Worm (Caenorhabditis elegans): ENCODE measurements around the gene F49F1.2.

DNA sequence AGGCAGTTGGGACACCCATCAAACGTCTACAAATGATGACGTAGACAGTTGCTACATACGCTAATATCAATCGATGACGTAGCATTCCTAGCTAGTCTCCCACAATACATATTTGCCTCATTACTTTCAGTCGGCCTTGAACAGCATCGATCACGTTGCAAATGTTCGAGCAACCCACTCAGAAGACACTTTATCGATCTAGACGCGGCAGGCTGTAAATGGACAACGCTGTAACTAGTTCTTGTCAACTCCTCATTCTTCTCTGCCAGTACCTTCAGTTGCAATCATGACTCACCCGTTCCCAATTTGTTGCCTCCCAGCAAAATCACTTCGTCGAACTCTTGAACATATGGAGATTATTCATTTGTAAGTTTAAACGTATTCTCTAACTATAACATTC is 43.7 kb upstream of the F49F1.2 start, which contains the start of gene pqn-75:
- TF ChIP-seq blmp-1 (tag; optimal IDR thresholded peaks at IDR 0.05), result no peak
- no peak for TF ChIP-seq nhr-12 (tag; optimal IDR thresholded peaks at IDR 0.05)
- TF ChIP-seq ztf-11 (tag; optimal IDR thresholded peaks at IDR 0.05), result no peak
- no peak for TF ChIP-seq elt-1 (tag; optimal IDR thresholded peaks at IDR 0.05; ENCODE audit: borderline replicate concordance, insufficient read depth)
- TF ChIP-seq lsy-2 (tag; optimal IDR thresholded peaks at IDR 0.05), result no peak
- no peak for TF ChIP-seq nhr-237 (tag; optimal IDR thresholded peaks at IDR 0.05)
- no peak for TF ChIP-seq nhr-28 (tag; optimal IDR thresholded peaks at IDR 0.05)
- no peak for TF ChIP-seq ces-1 (GFP tag; optimal IDR thresholded peaks at IDR 0.05)
- TF ChIP-seq zip-8 (tag; optimal IDR thresholded peaks at IDR 0.05), result no peak
- TF ChIP-seq nhr-76 (tag; optimal IDR thresholded peaks at IDR 0.05), result no peak
- TF ChIP-seq unc-62 (GFP tag; optimal IDR thresholded peaks at IDR 0.05), result no peak
- TF ChIP-seq pha-4 (tag; optimal IDR thresholded peaks at IDR 0.05), result no peak
- TF ChIP-seq bed-3 (GFP tag; optimal IDR thresholded peaks at IDR 0.05), result no peak
- no peak for TF ChIP-seq flh-1 (GFP tag; optimal IDR thresholded peaks at IDR 0.05)
